Worm (Caenorhabditis elegans): ENCODE measurements around the gene unc-83.

Gene unc-83

ce11 chrV:6436332-6436731 is 28.5 kb upstream of the unc-83 start, which contains the start of gene hpo-19 (continued):
- no peak for TF ChIP-seq ceh-28 (tag; optimal IDR thresholded peaks at IDR 0.05)
- TF ChIP-seq pqm-1 (tag; optimal IDR thresholded peaks at IDR 0.05): peak; percentile 31
- no peak for TF ChIP-seq madf-5 (GFP tag; IDR thresholded peaks at IDR 0.05)
- peak; percentile 23 for TF ChIP-seq mes-2 (tag; optimal IDR thresholded peaks at IDR 0.05; ENCODE audit: poor library complexity, severe bottlenecking)
- no peak for TF ChIP-seq nhr-42 (GFP tag; IDR thresholded peaks at IDR 0.05)
- TF ChIP-seq vab-7 (GFP tag; IDR thresholded peaks at IDR 0.05): no peak
- TF ChIP-seq fkh-10 (GFP tag; optimal IDR thresholded peaks at IDR 0.05): no peak
- TF ChIP-seq F10B5.3 (tag; optimal IDR thresholded peaks at IDR 0.05): no peak
- TF ChIP-seq ama-1 (optimal IDR thresholded peaks at IDR 0.05): no peak

- TF ChIP-seq ceh-44 (GFP tag; IDR thresholded peaks at IDR 0.05) (no peak), mdl-1 (tag; optimal IDR thresholded peaks at IDR 0.05) (no peak), set-16 (GFP tag; IDR thresholded peaks at IDR 0.05) (no peak), nhr-102 (tag; optimal IDR thresholded peaks at IDR 0.05) (no peak), D1046.2 (GFP tag; IDR thresholded peaks at IDR 0.05) (no peak), lsy-2 (tag; optimal IDR thresholded peaks at IDR 0.05) (no peak), Y48G9A.11 (GFP tag; IDR thresholded peaks at IDR 0.05) (no peak), dpl-1 (GFP tag; optimal IDR thresholded peaks at IDR 0.05) (no peak), egl-43 (GFP tag; IDR thresholded peaks at IDR 0.05) (no peak)
These were observed 26.3 kb upstream of the unc-83 start, which contains the start of gene T05H4.4 for ce11 chrV:6438601-6439000. T05H4.4 (plus strand) TSS chrV:6438901.

ce11 chrV:6441613-6442012 is 23.3 kb upstream of the unc-83 start, which contains the start of gene T05H4.15:
T05H4.15 (minus strand) TSS chrV:6441713.
- no peak for TF ChIP-seq T26A8.4 (GFP tag; IDR thresholded peaks at IDR 0.05)
- TF ChIP-seq nhr-42 (GFP tag; IDR thresholded peaks at IDR 0.05): no peak
- TF ChIP-seq pqm-1 (tag; optimal IDR thresholded peaks at IDR 0.05): no peak
- TF ChIP-seq zag-1 (tag; optimal IDR thresholded peaks at IDR 0.05): no peak
- no peak for TF ChIP-seq tra-1 (GFP tag; IDR thresholded peaks at IDR 0.05)
- TF ChIP-seq lin-1 (GFP tag; IDR thresholded peaks at IDR 0.05): no peak
- no peak for TF ChIP-seq Y75B8A.6 (GFP tag; IDR thresholded peaks at IDR 0.05)
- no peak for TF ChIP-seq ceh-28 (tag; optimal IDR thresholded peaks at IDR 0.05)
- no peak for TF ChIP-seq dve-1 (tag; optimal IDR thresholded peaks at IDR 0.05; ENCODE audit: insufficient read depth)
- TF ChIP-seq unc-62 (GFP tag; optimal IDR thresholded peaks at IDR 0.05 in 1 of 2): no peak
- TF ChIP-seq unc-62 (tag; optimal IDR thresholded peaks at IDR 0.05): no peak

ce11 chrV:6442037-6442436 is 22.8 kb upstream of the unc-83 start, which contains the start of gene T05H4.3:
T05H4.3 (plus strand) TSS chrV:6442337.
- TF ChIP-seq aha-1 (tag) (peak; percentile 65), ceh-20 (GFP tag; IDR thresholded peaks at IDR 0.05) (no peak)

- TF ChIP-seq nhr-6 (tag; optimal IDR thresholded peaks at IDR 0.05): no peak
- no peak for TF ChIP-seq zag-1 (tag; optimal IDR thresholded peaks at IDR 0.05)
These were observed 16.5 kb upstream of the unc-83 start, which contains the start of gene fbxa-196 for ce11 chrV:6448356-6448755. fbxa-196 (plus strand) TSS chrV:6448656.

- TF ChIP-seq mxl-3 (GFP tag; optimal IDR thresholded peaks at IDR 0.05) (peak; percentile 51), nhr-42 (GFP tag; IDR thresholded peaks at IDR 0.05) (no peak), dve-1 (tag; optimal IDR thresholded peaks at IDR 0.05; ENCODE audit: insufficient read depth) (peak; percentile 34), hlh-11 (tag; optimal IDR thresholded peaks at IDR 0.05) (peak; percentile 59), snpc-1.2 (GFP tag; IDR thresholded peaks at IDR 0.05) (no peak), nhr-28 (tag; optimal IDR thresholded peaks at IDR 0.05) (peak; percentile 73), nhr-237 (tag; optimal IDR thresholded peaks at IDR 0.05) (no peak), pqm-1 (tag; optimal IDR thresholded peaks at IDR 0.05) (peak; percentile 84), T20F7.1 (GFP tag; optimal IDR thresholded peaks at IDR 0.05) (peak; percentile 37), aha-1 (tag) (peak; percentile 23), ZK337.2 (GFP tag; IDR thresholded peaks at IDR 0.05) (no peak), dmd-6 (GFP tag; IDR thresholded peaks at IDR 0.05) (peak; percentile 69), unc-62 (GFP tag; optimal IDR thresholded peaks at IDR 0.05 in 1 of 2) (peak in 1 of 2 experiments; percentile 84), unc-62 (tag; optimal IDR thresholded peaks at IDR 0.05) (no peak), php-3 (GFP tag; IDR thresholded peaks at IDR 0.05) (0 out of 2 replicates have a peak, but pooled peaks have one; percentile 51), lin-38 (GFP tag; IDR thresholded peaks at IDR 0.05) (no peak)
These were observed 14.5 kb upstream of the unc-83 start, which contains the start of gene acl-8 for ce11 chrV:6450129-6451011. acl-8 (plus strand) TSS chrV:6450870.
